Worm (Caenorhabditis elegans) whole organism, early embryonic: ENCODE measurements around the gene mig-13.

Experiments used
- ama-1 ChIP-seq: fragments of 150-350 bp; optimal IDR thresholded peaks from 2 replicates; lab custom pipeline; 2014
- ceh-13 ChIP-seq: fragments of 200-800 bp; sonication (Bioruptor generic); optimal IDR thresholded peaks from 2 replicates; lab custom pipeline; 2018; ENCODE audit warnings: mild to moderate bottlenecking, missing genetic modification characterization, missing compliant biosample characterization
- ceh-36 ChIP-seq: sonication (generic microtip); optimal IDR thresholded peaks from 2 replicates; lab custom pipeline; 2016; ENCODE audit warnings: missing genetic modification characterization, inconsistent platforms, missing compliant biosample characterization
- flt-1 ChIP-seq: fragments of 200-800 bp; sonication (Bioruptor generic); IDR thresholded peaks from 2 replicates; pipeline ENCODE4 v1.3.6; 2022; ENCODE audit warnings: missing genetic modification characterization, missing compliant biosample characterization
- hmbx-1 ChIP-seq: sonication (generic microtip); optimal IDR thresholded peaks from 2 replicates; lab custom pipeline; 2016; ENCODE audit warnings: mild to moderate bottlenecking, missing genetic modification characterization, missing compliant biosample characterization
- scrt-1 ChIP-seq: fragments of 200-800 bp; sonication (Bioruptor generic); IDR thresholded peaks from 2 replicates; pipeline ENCODE4 v1.3.6; 2022; ENCODE audit warnings: missing genetic modification characterization, missing compliant biosample characterization
- tbx-11 ChIP-seq: fragments of 200-800 bp; sonication (Bioruptor generic); IDR thresholded peaks from 2 replicates; pipeline ENCODE4 v1.3.6; 2022; ENCODE audit warnings: missing genetic modification characterization, missing compliant biosample characterization
- tbx-37 ChIP-seq: fragments of 200-800 bp; sonication (Bioruptor generic); conservative IDR thresholded peaks from 2 replicates; pipeline ENCODE4 v1.3.6; 2022; ENCODE audit warnings: missing genetic modification reagents, missing genetic modification characterization, missing compliant biosample characterization
- tra-4 ChIP-seq: sonication (generic microtip); optimal IDR thresholded peaks from 2 replicates; lab custom pipeline; 2017; ENCODE audit warnings: missing genetic modification characterization, missing compliant biosample characterization

DNA sequence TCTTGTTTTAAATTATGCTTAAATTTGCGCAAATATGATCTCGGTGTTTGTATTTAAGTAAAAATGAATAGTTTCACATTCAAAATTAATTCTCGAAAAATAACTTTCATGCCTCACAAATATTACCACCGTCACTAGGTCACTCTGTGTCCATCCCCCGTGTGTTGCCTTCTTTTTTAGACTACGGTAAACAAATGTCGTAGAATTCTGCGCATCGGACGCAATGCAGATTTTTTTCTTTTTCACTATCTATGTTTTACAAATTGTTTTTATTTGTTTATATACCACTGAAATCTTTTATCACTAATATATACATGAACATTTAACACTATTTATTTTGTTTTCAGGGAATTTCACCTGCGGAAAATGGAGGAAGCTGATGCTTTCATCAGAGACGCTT, 18.3 kb upstream of the mig-13 start, which contains the start of gene R08E3.3:
- TF ChIP-seq flt-1 (GFP tag; lab: Robert Waterston, UW): no peak
- no peak for TF ChIP-seq ama-1 (lab: Kevin White, UChicago)
- TF ChIP-seq ceh-36 (tag; lab: Kevin White, UChicago): no peak
- no peak for TF ChIP-seq hmbx-1 (tag; lab: Kevin White, UChicago)
- no peak for TF ChIP-seq tbx-37 (GFP tag; lab: Robert Waterston, UW)
- no peak for TF ChIP-seq tbx-11 (GFP tag; lab: Robert Waterston, UW)
- no peak for TF ChIP-seq tra-4 (tag; lab: Kevin White, UChicago)
- TF ChIP-seq ceh-13 (GFP tag; lab: Kevin White, UChicago): no peak
- TF ChIP-seq scrt-1 (GFP tag; lab: Robert Waterston, UW): no peak
